Fruit fly (Drosophila melanogaster) whole organism: ENCODE data around the gene CG2875.

Experiments
- CG8478 ChIP-seq: fragments of >200 bp; optimal IDR thresholded peaks from 2 replicates; lab custom pipeline; 2018; ENCODE audit warnings: inconsistent platforms
- Dll ChIP-seq: fragments of >200 bp; optimal IDR thresholded peaks from 2 replicates; lab custom pipeline; 2017
- EcR ChIP-seq, 2 experiments: fragments of >200 bp; optimal IDR thresholded peaks; 2 replicates each; lab custom pipeline; 2017; ENCODE audit warnings: missing biosample characterization in 2 of 2, missing genetic modification characterization in 2 of 2, missing genetic modification reagents in 2 of 2
- pan ChIP-seq: fragments of >200 bp; optimal IDR thresholded peaks from 2 replicates; lab custom pipeline; 2017
- psq ChIP-seq: fragments of >200 bp; optimal IDR thresholded peaks from 2 replicates; lab custom pipeline; 2017
- usp ChIP-seq: fragments of >200 bp; optimal IDR thresholded peaks from 2 replicates; lab custom pipeline; 2017; ENCODE audit warnings: missing biosample characterization, missing genetic modification characterization, mixed read lengths

Gene CG2875

dm6 chrX:3573438-3574250, at the start of gene CG2875:
CG2875 (minus strand) TSS chrX:3573622.
- TF ChIP-seq usp: no peak
- TF ChIP-seq Dll: no peak
- no peak for TF ChIP-seq EcR (GFP tag; optimal IDR thresholded peaks at IDR 0.05; lab: Kevin White, UChicago)
- TF ChIP-seq CG8478 (lab: Kevin White, UChicago): no peak
- TF ChIP-seq psq: no peak
- TF ChIP-seq pan (lab: Kevin White, UChicago): no peak

dm6 chrX:3594245-3594644, 20.8 kb upstream of the CG2875 start:
- no peak for TF ChIP-seq pan (lab: Kevin White, UChicago)
- TF ChIP-seq CG8478 (lab: Kevin White, UChicago): no peak
- no peak for TF ChIP-seq usp
- TF ChIP-seq Dll: no peak
- TF ChIP-seq EcR (GFP tag; optimal IDR thresholded peaks at IDR 0.05; lab: Kevin White, UChicago): no peak
- TF ChIP-seq psq: no peak

dm6 chrX:3586278-3586677, 12.9 kb upstream of the CG2875 start:
- TF ChIP-seq pan (lab: Kevin White, UChicago): no peak
- TF ChIP-seq Dll: no peak
- no peak for TF ChIP-seq EcR (GFP tag; optimal IDR thresholded peaks at IDR 0.05; lab: Kevin White, UChicago)

- TF ChIP-seq psq (no peak), Dll (no peak), CG8478 (lab: Kevin White, UChicago) (no peak)
These were observed 7.8 kb upstream of the CG2875 start for dm6 chrX:3581244-3581643.

dm6 chrX:3574306-3574705, 884 bp upstream of the CG2875 start, which contains the start of gene AstA-R1:
AstA-R1 (plus strand) TSS chrX:3574536.
- TF ChIP-seq CG8478 (lab: Kevin White, UChicago) (no peak), psq (no peak), pan (lab: Kevin White, UChicago) (no peak), EcR (GFP tag; optimal IDR thresholded peaks at IDR 0.05; lab: Kevin White, UChicago) (no peak), Dll (no peak), usp (no peak)

- TF ChIP-seq CG8478 (lab: Kevin White, UChicago) (no peak), usp (no peak), psq (no peak), EcR (GFP tag; optimal IDR thresholded peaks at IDR 0.05; lab: Kevin White, UChicago) (no peak), pan (lab: Kevin White, UChicago) (no peak), Dll (no peak)
These were observed 1.9 kb downstream of the CG2875 start, which contains the start of gene DIP-alpha for dm6 chrX:3571549-3571948. DIP-alpha (minus strand) TSS chrX:3571649.

- TF ChIP-seq EcR (GFP tag; optimal IDR thresholded peaks at IDR 0.05; lab: Kevin White, UChicago) (no peak), usp (no peak), psq (no peak), CG8478 (lab: Kevin White, UChicago) (no peak), Dll (no peak), pan (lab: Kevin White, UChicago) (no peak)
These were observed 3.2 kb downstream of the CG2875 start for dm6 chrX:3570249-3570648.

- TF ChIP-seq pan (lab: Kevin White, UChicago) (no peak), EcR (GFP tag; optimal IDR thresholded peaks at IDR 0.05; lab: Kevin White, UChicago) (no peak), usp (no peak), CG8478 (lab: Kevin White, UChicago) (no peak), Dll (no peak), psq (no peak)
These were observed 15.1 kb downstream of the CG2875 start for dm6 chrX:3558372-3558771.

- TF ChIP-seq psq (no peak), Dll (no peak)
These were observed 15.9 kb downstream of the CG2875 start, which contains the start of gene ppk8 for dm6 chrX:3557512-3557911. ppk8 (plus strand) TSS chrX:3557812.

dm6 chrX:3555190-3555849, 18.1 kb downstream of the CG2875 start:
- TF ChIP-seq pan (lab: Kevin White, UChicago) (no peak), EcR (GFP tag; optimal IDR thresholded peaks at IDR 0.05; lab: Kevin White, UChicago) (no peak), Dll (no peak), psq (no peak), usp (no peak), CG8478 (lab: Kevin White, UChicago) (no peak)

dm6 chrX:3549275-3549674, 24.1 kb downstream of the CG2875 start:
- TF ChIP-seq Dll: no peak
- TF ChIP-seq EcR (GFP tag; optimal IDR thresholded peaks at IDR 0.05; lab: Kevin White, UChicago): no peak
- TF ChIP-seq CG8478 (lab: Kevin White, UChicago): no peak
- TF ChIP-seq usp: no peak
- no peak for TF ChIP-seq psq
- no peak for TF ChIP-seq pan (lab: Kevin White, UChicago)

dm6 chrX:3548568-3548967, 24.9 kb downstream of the CG2875 start:
- TF ChIP-seq usp (no peak), psq (no peak), Dll (no peak), CG8478 (lab: Kevin White, UChicago) (no peak)

- no peak for TF ChIP-seq EcR (GFP tag; optimal IDR thresholded peaks at IDR 0.05; lab: Kevin White, UChicago)
- TF ChIP-seq usp: no peak
- no peak for TF ChIP-seq CG8478 (lab: Kevin White, UChicago)
- TF ChIP-seq psq: no peak
- TF ChIP-seq Dll: no peak
- no peak for TF ChIP-seq pan (lab: Kevin White, UChicago)
These were observed 27.4 kb downstream of the CG2875 start for dm6 chrX:3545849-3546518.
